Worm (Caenorhabditis elegans) whole organism, early embryonic: Measurements from ENCODE around the gene Y39B6A.43.

Experiments used
- B0310.2 ChIP-seq: sonication (generic microtip); optimal IDR thresholded peaks from 2 replicates; lab custom pipeline; 2016; ENCODE audit warnings: mild to moderate bottlenecking, missing genetic modification characterization, missing compliant biosample characterization
- F13C5.2 ChIP-seq: sonication (generic microtip); optimal IDR thresholded peaks from 2 replicates; lab custom pipeline; 2017; ENCODE audit warnings: mild to moderate bottlenecking, missing genetic modification characterization, inconsistent platforms, missing compliant biosample characterization
- sea-1 ChIP-seq: fragments of 200-800 bp; sonication (Bioruptor generic); conservative IDR thresholded peaks from 2 replicates; pipeline ENCODE4 v1.3.6; 2022; ENCODE audit warnings: missing genetic modification characterization, missing compliant biosample characterization
- tbx-37 ChIP-seq: fragments of 200-800 bp; sonication (Bioruptor generic); conservative IDR thresholded peaks from 2 replicates; pipeline ENCODE4 v1.3.6; 2022; ENCODE audit warnings: missing genetic modification reagents, missing genetic modification characterization, missing compliant biosample characterization
- tra-4 ChIP-seq: sonication (generic microtip); optimal IDR thresholded peaks from 2 replicates; lab custom pipeline; 2017; ENCODE audit warnings: missing genetic modification characterization, missing compliant biosample characterization

- TF ChIP-seq tbx-37 (GFP tag; lab: Robert Waterston, UW) (no peak), B0310.2 (tag; lab: Kevin White, UChicago) (no peak), sea-1 (GFP tag; lab: Robert Waterston, UW) (no peak), F13C5.2 (tag; lab: Kevin White, UChicago) (no peak), tra-4 (tag; lab: Kevin White, UChicago) (no peak)
Measured at ce11 chrV:18930748-18931147, 36.9 kb downstream of the Y39B6A.43 start.
